Fruit fly (Drosophila melanogaster): ENCODE measurements around the gene Jon65Aii.

The Jon65Aii gene

dm6 chr3L:6094697-6095096 lies 42.6 kb downstream of the Jon65Aii start, which contains the start of the genes CG10467 and loj (continued):
- TF ChIP-seq CG17802 (tag; optimal IDR thresholded peaks at IDR 0.05) (peak; percentile 84), tin (GFP tag; optimal IDR thresholded peaks at IDR 0.05) (peak; percentile 97), Xbp1 (GFP tag; optimal IDR thresholded peaks at IDR 0.05) (peak; percentile 98), CG13894 (tag; optimal IDR thresholded peaks at IDR 0.05) (peak; percentile 93), CG6765 (GFP tag; optimal IDR thresholded peaks at IDR 0.05) (peak; percentile 74), fd64A (GFP tag; optimal IDR thresholded peaks at IDR 0.05) (peak; percentile 36), kni (GFP tag; optimal IDR thresholded peaks at IDR 0.05) (peak; percentile 77), hth (optimal IDR thresholded peaks at IDR 0.05) (no peak), tx (GFP tag; optimal IDR thresholded peaks at IDR 0.05) (peak; percentile 80), shn (GFP tag; optimal IDR thresholded peaks at IDR 0.05) (peak; percentile 76), hbn (GFP tag; IDR thresholded peaks at IDR 0.05; ENCODE audit: partially characterized antibody) (peak; percentile 63), run (tag; optimal IDR thresholded peaks at IDR 0.05) (peak; percentile 77), h (optimal IDR thresholded peaks at IDR 0.05) (no peak), CG17359 (tag; optimal IDR thresholded peaks at IDR 0.05) (peak; percentile 96), CG14050 (GFP tag; IDR thresholded peaks at IDR 0.05) (peak; percentile 94), ac (GFP tag; optimal IDR thresholded peaks at IDR 0.05) (peak; percentile 72), CG18599 (GFP tag; optimal IDR thresholded peaks at IDR 0.05) (peak; percentile 94), CG2875 (GFP tag; optimal IDR thresholded peaks at IDR 0.05) (peak; percentile 72), dan (GFP tag; IDR thresholded peaks at IDR 0.05) (peak; percentile 94), vvl (GFP tag; IDR thresholded peaks at IDR 0.05) (peak; percentile 97), p53 (GFP tag; optimal IDR thresholded peaks at IDR 0.05) (no peak), CG11456 (GFP tag; IDR thresholded peaks at IDR 0.05) (peak; percentile 98), Stat92E (GFP tag; optimal IDR thresholded peaks at IDR 0.05) (peak in 1 of 3 experiments; percentile 86), CoRest (tag; optimal IDR thresholded peaks at IDR 0.05) (peak; percentile 98), rib (GFP tag; IDR thresholded peaks at IDR 0.05) (peak; percentile 93), Ssrp (tag; optimal IDR thresholded peaks at IDR 0.05) (peak; percentile 98), CG11560 (tag; IDR thresholded peaks at IDR 0.05) (peak; percentile 91), CG2129 (GFP tag; IDR thresholded peaks at IDR 0.05; ENCODE audit: partially characterized antibody) (peak; percentile 63), CG14441 (GFP tag; IDR thresholded peaks at IDR 0.05) (peak; percentile 98), CG12104 (GFP tag; optimal IDR thresholded peaks at IDR 0.05) (peak; percentile 93), Sin3A (optimal IDR thresholded peaks at IDR 0.05) (peak; percentile 50), bab2 (GFP tag; optimal IDR thresholded peaks at IDR 0.05) (peak; percentile 88), Dp (GFP tag; optimal IDR thresholded peaks at IDR 0.05) (peak; percentile 72), zf30C (GFP tag; optimal IDR thresholded peaks at IDR 0.05) (no peak), Aef1 (GFP tag; IDR thresholded peaks at IDR 0.05) (peak; percentile 98), nmo (GFP tag; optimal IDR thresholded peaks at IDR 0.05) (peak; percentile 98), B-H2 (GFP tag; optimal IDR thresholded peaks at IDR 0.05) (peak; percentile 94), CG10462 (GFP tag; optimal IDR thresholded peaks at IDR 0.05) (peak; percentile 90), CG17568 (GFP tag; optimal IDR thresholded peaks at IDR 0.05) (peak; percentile 81), CG33213 (GFP tag; optimal IDR thresholded peaks at IDR 0.05) (peak; percentile 59), CG4328 (GFP tag; optimal IDR thresholded peaks at IDR 0.05) (peak; percentile 91), CG10321 (GFP tag; IDR thresholded peaks at IDR 0.05) (peak; percentile 57; the same call in 1 of the 2 replicates), CkIIα-i1 (GFP tag; IDR thresholded peaks at IDR 0.05) (peak; percentile 84), dimm (GFP tag; IDR thresholded peaks at IDR 0.05) (peak; percentile 91), seq (GFP tag; IDR thresholded peaks at IDR 0.05) (peak; percentile 86), B-H1 (GFP tag; IDR thresholded peaks at IDR 0.05) (peak; percentile 96), HLH4C (GFP tag; IDR thresholded peaks at IDR 0.05; ENCODE audit: partially characterized antibody) (peak; percentile 59), CG9817 (tag; optimal IDR thresholded peaks at IDR 0.05) (peak; percentile 98)

All from whole organism, embryonic.